Fruit fly (Drosophila melanogaster) whole organism, pupa: ENCODE measurements around the gene CG5853.
A peak's percentile ranks its signal among the peaks of the same experiment; 100 is the strongest.

ENCODE experiments used
- CG10348 ChIP-seq: fragments of 200-800 bp; sonication (Bioruptor generic); IDR thresholded peaks from 2 replicates; pipeline ENCODE4 v1.3.6; 2022; ENCODE audit warnings: missing biosample characterization, missing genetic modification characterization
- CG12605 ChIP-seq: fragments of 200-800 bp; sonication (Bioruptor generic); IDR thresholded peaks from 2 replicates; pipeline ENCODE4 v1.3.6; 2022; ENCODE audit warnings: missing biosample characterization, missing genetic modification characterization
- CG13204 ChIP-seq: fragments of 200-800 bp; sonication (Bioruptor generic); optimal IDR thresholded peaks from 2 replicates; lab custom pipeline; 2018; ENCODE audit warnings: missing biosample characterization, mild to moderate bottlenecking, missing genetic modification characterization, moderate library complexity
- CG14655 ChIP-seq: fragments of 200-800 bp; sonication (Bioruptor generic); optimal IDR thresholded peaks from 3 replicates; lab custom pipeline; 2017; ENCODE audit warnings: mild to moderate bottlenecking, missing biosample characterization, missing genetic modification reagents, missing genetic modification characterization
- CG15710 ChIP-seq: fragments of 200-800 bp; sonication (Bioruptor generic); optimal IDR thresholded peaks from 2 replicates; lab custom pipeline; 2018; ENCODE audit warnings: missing biosample characterization, mild to moderate bottlenecking, missing genetic modification characterization, moderate library complexity
- CG17806 ChIP-seq: fragments of 200-800 bp; sonication (Bioruptor generic); optimal IDR thresholded peaks from 2 replicates; lab custom pipeline; 2018; ENCODE audit warnings: missing biosample characterization, mild to moderate bottlenecking, missing genetic modification characterization, moderate library complexity
- CG32121 ChIP-seq: fragments of 200-800 bp; sonication (Bioruptor generic); IDR thresholded peaks from 2 replicates; pipeline ENCODE4 v1.3.6; 2022; ENCODE audit warnings: missing biosample characterization, missing genetic modification characterization
- CG34367 ChIP-seq: fragments of 200-800 bp; sonication (Bioruptor generic); optimal IDR thresholded peaks from 2 replicates; lab custom pipeline; 2018; ENCODE audit warnings: missing biosample characterization, mild to moderate bottlenecking, missing genetic modification characterization
- CG4496 ChIP-seq: fragments of 200-800 bp; sonication (Bioruptor generic); IDR thresholded peaks from 3 replicates; pipeline ENCODE4 v1.3.6; 2022; ENCODE audit warnings: missing biosample characterization, missing genetic modification characterization
- CG8159 ChIP-seq: fragments of 200-800 bp; sonication (Bioruptor generic); optimal IDR thresholded peaks from 3 replicates; lab custom pipeline; 2018; ENCODE audit warnings: missing biosample characterization, mild to moderate bottlenecking, missing genetic modification characterization, moderate library complexity
- CG8301 ChIP-seq: fragments of 200-800 bp; sonication (Bioruptor generic); optimal IDR thresholded peaks from 2 replicates; lab custom pipeline; 2018; ENCODE audit warnings: missing biosample characterization, mild to moderate bottlenecking, missing genetic modification characterization
- CG9948 ChIP-seq: fragments of 200-800 bp; sonication (Bioruptor generic); optimal IDR thresholded peaks from 2 replicates; lab custom pipeline; 2018; ENCODE audit warnings: missing biosample characterization, mild to moderate bottlenecking, missing genetic modification characterization, moderate library complexity
- D1 ChIP-seq: fragments of 200-800 bp; sonication (Bioruptor generic); optimal IDR thresholded peaks from 2 replicates; lab custom pipeline; 2018; ENCODE audit warnings: missing biosample characterization, mild to moderate bottlenecking, missing genetic modification characterization, moderate library complexity
- EcR ChIP-seq: fragments of 200-800 bp; sonication (Bioruptor generic); optimal IDR thresholded peaks from 3 replicates; lab custom pipeline; 2019; ENCODE audit warnings: missing biosample characterization, missing genetic modification characterization, mild to moderate bottlenecking, moderate library complexity, missing genetic modification reagents
- Ets98B ChIP-seq: fragments of 200-800 bp; sonication (Bioruptor generic); IDR thresholded peaks from 2 replicates; pipeline ENCODE4 v1.3.6; 2022; ENCODE audit warnings: missing biosample characterization, missing genetic modification characterization
- Pif1A ChIP-seq: fragments of 200-800 bp; sonication (Bioruptor generic); optimal IDR thresholded peaks from 3 replicates; lab custom pipeline; 2016; ENCODE audit warnings: missing biosample characterization, missing genetic modification characterization
- Pif1B ChIP-seq: fragments of 200-800 bp; sonication (Bioruptor generic); optimal IDR thresholded peaks from 3 replicates; lab custom pipeline; 2016; ENCODE audit warnings: missing biosample characterization, missing genetic modification characterization
- Snoo ChIP-seq: fragments of 200-800 bp; sonication (Bioruptor generic); optimal IDR thresholded peaks from 3 replicates; lab custom pipeline; 2017; ENCODE audit warnings: missing biosample characterization, mild to moderate bottlenecking, missing genetic modification characterization, inconsistent platforms
- fd96Ca ChIP-seq: fragments of 200-800 bp; sonication (Bioruptor generic); IDR thresholded peaks from 3 replicates; pipeline ENCODE4 v1.3.6; 2022; ENCODE audit warnings: missing biosample characterization, missing genetic modification characterization
- gl ChIP-seq: fragments of 200-800 bp; sonication (Bioruptor generic); optimal IDR thresholded peaks from 2 replicates; lab custom pipeline; 2018; ENCODE audit warnings: missing biosample characterization, mild to moderate bottlenecking, missing genetic modification characterization
- rn ChIP-seq: fragments of 200-800 bp; sonication (Bioruptor generic); IDR thresholded peaks from 2 replicates; pipeline ENCODE4 v1.3.6; 2022; ENCODE audit warnings: missing biosample characterization, missing genetic modification characterization

Gene CG5853

dm6 chr2L:9954696-9955095, 7.2 kb upstream of the CG5853 start:
- TF ChIP-seq gl (tag; lab: Kevin White, UChicago) (no peak), Pif1B (GFP tag; lab: Kevin White, UChicago) (no peak), CG10348 (no peak), fd96Ca (GFP tag; lab: Robert Waterston, UW) (no peak)

- TF ChIP-seq D1 (no peak), CG9948 (peak; percentile 93), CG12605 (GFP tag; lab: Robert Waterston, UW) (peak; percentile 95), gl (tag; lab: Kevin White, UChicago) (peak; percentile 80), CG32121 (GFP tag; lab: Robert Waterston, UW) (peak; percentile 89), Pif1A (GFP tag; lab: Kevin White, UChicago) (peak; percentile 81), rn (GFP tag; lab: Robert Waterston, UW) (peak; percentile 59; the same call in 1 of the 2 replicates), CG8301 (tag; lab: Kevin White, UChicago) (peak; percentile 92), CG34367 (tag; lab: Kevin White, UChicago) (peak; percentile 74), CG15710 (tag; lab: Kevin White, UChicago) (peak; percentile 89), EcR (GFP tag; lab: Kevin White, UChicago) (peak; percentile 19), CG13204 (GFP tag; lab: Kevin White, UChicago) (peak; percentile 56), Pif1B (GFP tag; lab: Kevin White, UChicago) (peak; percentile 89), CG14655 (GFP tag; lab: Kevin White, UChicago) (peak; percentile 94), CG8159 (tag; lab: Kevin White, UChicago) (peak; percentile 97), CG10348 (no peak), Ets98B (GFP tag; lab: Robert Waterston, UW) (peak; percentile 90), fd96Ca (GFP tag; lab: Robert Waterston, UW) (peak; percentile 71), Snoo (peak; percentile 86), CG4496 (GFP tag; lab: Robert Waterston, UW) (peak; percentile 87), CG17806 (peak; percentile 96)
- TF ChIP-seq, all 21 proteins: peak for 19
Observed at dm6 chr2L:9954119-9954518, 6.7 kb upstream of the CG5853 start, which contains the start of the genes CG13126 and CG4709. CG13126 (minus strand) TSS chr2L:9954181. CG4709 (plus strand) TSS chr2L:9954325.

- TF ChIP-seq CG32121 (GFP tag; lab: Robert Waterston, UW) (no peak), fd96Ca (GFP tag; lab: Robert Waterston, UW) (no peak), CG8159 (tag; lab: Kevin White, UChicago) (no peak), CG9948 (no peak), EcR (GFP tag; lab: Kevin White, UChicago) (no peak), Ets98B (GFP tag; lab: Robert Waterston, UW) (no peak; the same call in 1 of the 2 replicates), Snoo (no peak), CG14655 (GFP tag; lab: Kevin White, UChicago) (peak; percentile 31), CG12605 (GFP tag; lab: Robert Waterston, UW) (peak; percentile 47; the same call in 1 of the 2 replicates), Pif1B (GFP tag; lab: Kevin White, UChicago) (peak; percentile 17), Pif1A (GFP tag; lab: Kevin White, UChicago) (peak; percentile 2), CG13204 (GFP tag; lab: Kevin White, UChicago) (peak; percentile 25), CG8301 (tag; lab: Kevin White, UChicago) (peak; percentile 23), CG4496 (GFP tag; lab: Robert Waterston, UW) (no peak), rn (GFP tag; lab: Robert Waterston, UW) (no peak), CG15710 (tag; lab: Kevin White, UChicago) (no peak), gl (tag; lab: Kevin White, UChicago) (no peak), CG34367 (tag; lab: Kevin White, UChicago) (no peak)
Observed at dm6 chr2L:9949178-9950062, 2.0 kb upstream of the CG5853 start.

DNA sequence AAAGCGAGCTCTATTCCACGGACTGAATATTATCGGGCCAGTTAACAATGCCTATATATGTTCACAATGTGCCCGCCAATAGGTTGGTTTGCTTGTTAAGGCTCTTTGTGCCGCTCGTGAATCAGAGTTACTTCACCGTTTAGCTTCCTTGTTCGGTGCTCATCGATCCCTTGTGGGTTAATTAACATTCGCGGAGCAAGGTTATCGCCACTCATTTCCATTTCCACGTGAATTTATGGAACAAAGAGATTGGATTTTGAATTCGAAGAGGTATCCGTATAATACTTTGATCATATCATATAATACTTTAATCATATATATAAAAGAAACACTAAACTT, 1.0 kb upstream of the CG5853 start:
- TF ChIP-seq CG15710 (tag; lab: Kevin White, UChicago), result no peak
- TF ChIP-seq CG17806, result no peak
- TF ChIP-seq CG4496 (GFP tag; lab: Robert Waterston, UW), result no peak
- TF ChIP-seq CG8159 (tag; lab: Kevin White, UChicago), result no peak
- no peak for TF ChIP-seq Snoo
- no peak for TF ChIP-seq CG9948
- no peak for TF ChIP-seq EcR (GFP tag; lab: Kevin White, UChicago)
- TF ChIP-seq CG13204 (GFP tag; lab: Kevin White, UChicago), result no peak
- TF ChIP-seq CG34367 (tag; lab: Kevin White, UChicago), result no peak
- no peak for TF ChIP-seq CG12605 (GFP tag; lab: Robert Waterston, UW)
- TF ChIP-seq CG10348, result no peak
- TF ChIP-seq CG8301 (tag; lab: Kevin White, UChicago), result no peak
- TF ChIP-seq rn (GFP tag; lab: Robert Waterston, UW), result no peak
- no peak for TF ChIP-seq Pif1A (GFP tag; lab: Kevin White, UChicago)
- TF ChIP-seq Ets98B (GFP tag; lab: Robert Waterston, UW), result no peak
- no peak for TF ChIP-seq fd96Ca (GFP tag; lab: Robert Waterston, UW)

dm6 chr2L:9947738-9948519, 481 bp upstream of the CG5853 start:
- TF ChIP-seq EcR (GFP tag; lab: Kevin White, UChicago) (peak; percentile 73), Pif1A (GFP tag; lab: Kevin White, UChicago) (no peak), CG12605 (GFP tag; lab: Robert Waterston, UW) (no peak), CG17806 (no peak), gl (tag; lab: Kevin White, UChicago) (no peak), D1 (no peak), Ets98B (GFP tag; lab: Robert Waterston, UW) (no peak), CG32121 (GFP tag; lab: Robert Waterston, UW) (no peak), fd96Ca (GFP tag; lab: Robert Waterston, UW) (no peak), CG13204 (GFP tag; lab: Kevin White, UChicago) (peak; percentile 78), CG9948 (no peak), CG34367 (tag; lab: Kevin White, UChicago) (no peak), CG10348 (no peak), Snoo (no peak), CG8301 (tag; lab: Kevin White, UChicago) (no peak), CG4496 (GFP tag; lab: Robert Waterston, UW) (0 out of 3 replicates have a peak, but pooled peaks have one; percentile 32), CG8159 (tag; lab: Kevin White, UChicago) (peak; percentile 26), Pif1B (GFP tag; lab: Kevin White, UChicago) (no peak), CG15710 (tag; lab: Kevin White, UChicago) (peak; percentile 32), CG14655 (GFP tag; lab: Kevin White, UChicago) (peak; percentile 54), rn (GFP tag; lab: Robert Waterston, UW) (no peak)
